Worm (Caenorhabditis elegans) whole organism, early embryonic: ENCODE data around the gene npr-3.

ENCODE experiments used
- B0310.2 ChIP-seq: sonication (generic microtip); optimal IDR thresholded peaks from 2 replicates; lab custom pipeline; 2016; ENCODE audit warnings: mild to moderate bottlenecking, missing genetic modification characterization, missing compliant biosample characterization
- F13C5.2 ChIP-seq: sonication (generic microtip); optimal IDR thresholded peaks from 2 replicates; lab custom pipeline; 2017; ENCODE audit warnings: mild to moderate bottlenecking, missing genetic modification characterization, inconsistent platforms, missing compliant biosample characterization
- aly-1 ChIP-seq: sonication (generic microtip); optimal IDR thresholded peaks from 2 replicates; lab custom pipeline; 2016; ENCODE audit warnings: missing genetic modification characterization, missing compliant biosample characterization
- ama-1 ChIP-seq: fragments of 150-350 bp; optimal IDR thresholded peaks from 2 replicates; lab custom pipeline; 2014
- ceh-13 ChIP-seq: fragments of 200-800 bp; sonication (Bioruptor generic); optimal IDR thresholded peaks from 2 replicates; lab custom pipeline; 2018; ENCODE audit warnings: mild to moderate bottlenecking, missing genetic modification characterization, missing compliant biosample characterization
- ceh-36 ChIP-seq: sonication (generic microtip); optimal IDR thresholded peaks from 2 replicates; lab custom pipeline; 2016; ENCODE audit warnings: missing genetic modification characterization, inconsistent platforms, missing compliant biosample characterization
- ets-7 ChIP-seq: sonication (generic microtip); optimal IDR thresholded peaks from 2 replicates; lab custom pipeline; 2016; ENCODE audit warnings: missing genotype, missing genetic modification characterization, missing compliant biosample characterization
- flt-1 ChIP-seq: fragments of 200-800 bp; sonication (Bioruptor generic); IDR thresholded peaks from 2 replicates; pipeline ENCODE4 v1.3.6; 2022; ENCODE audit warnings: missing genetic modification characterization, missing compliant biosample characterization
- hmbx-1 ChIP-seq: sonication (generic microtip); optimal IDR thresholded peaks from 2 replicates; lab custom pipeline; 2016; ENCODE audit warnings: mild to moderate bottlenecking, missing genetic modification characterization, missing compliant biosample characterization
- hmg-4 ChIP-seq: fragments of 200-800 bp; sonication (Bioruptor generic); optimal IDR thresholded peaks from 2 replicates; lab custom pipeline; 2018; ENCODE audit warnings: mild to moderate bottlenecking, missing genetic modification characterization, missing compliant biosample characterization
- hnd-1 ChIP-seq: sonication (generic microtip); optimal IDR thresholded peaks from 2 replicates; lab custom pipeline; 2016; ENCODE audit warnings: missing genetic modification characterization, missing compliant biosample characterization
- pes-1 ChIP-seq: fragments of 200-800 bp; sonication (Bioruptor generic); IDR thresholded peaks from 2 replicates; pipeline ENCODE4 v1.3.6; 2022; ENCODE audit warnings: missing genetic modification reagents, missing genetic modification characterization, missing compliant biosample characterization
- scrt-1 ChIP-seq: fragments of 200-800 bp; sonication (Bioruptor generic); IDR thresholded peaks from 2 replicates; pipeline ENCODE4 v1.3.6; 2022; ENCODE audit warnings: missing genetic modification characterization, missing compliant biosample characterization
- sea-1 ChIP-seq: fragments of 200-800 bp; sonication (Bioruptor generic); conservative IDR thresholded peaks from 2 replicates; pipeline ENCODE4 v1.3.6; 2022; ENCODE audit warnings: missing genetic modification characterization, missing compliant biosample characterization
- tbx-11 ChIP-seq: fragments of 200-800 bp; sonication (Bioruptor generic); IDR thresholded peaks from 2 replicates; pipeline ENCODE4 v1.3.6; 2022; ENCODE audit warnings: missing genetic modification characterization, missing compliant biosample characterization
- tbx-37 ChIP-seq: fragments of 200-800 bp; sonication (Bioruptor generic); conservative IDR thresholded peaks from 2 replicates; pipeline ENCODE4 v1.3.6; 2022; ENCODE audit warnings: missing genetic modification reagents, missing genetic modification characterization, missing compliant biosample characterization
- tra-4 ChIP-seq: sonication (generic microtip); optimal IDR thresholded peaks from 2 replicates; lab custom pipeline; 2017; ENCODE audit warnings: missing genetic modification characterization, missing compliant biosample characterization

Gene npr-3

ce11 chrIV:11431448-11431847 is 28.3 kb upstream of the npr-3 start:
- no peak for TF ChIP-seq aly-1
- TF ChIP-seq ceh-13, result no peak
- TF ChIP-seq hmg-4 (GFP tag; lab: Kevin White, UChicago), result no peak
- no peak for TF ChIP-seq tbx-11 (GFP tag; lab: Robert Waterston, UW)
- no peak for TF ChIP-seq hnd-1
- no peak for TF ChIP-seq ceh-36 (tag; lab: Kevin White, UChicago)
- no peak for TF ChIP-seq flt-1 (GFP tag; lab: Robert Waterston, UW)

ce11 chrIV:11433709-11434108 is 26.1 kb upstream of the npr-3 start:
- TF ChIP-seq tbx-37 (GFP tag; lab: Robert Waterston, UW), result no peak
- TF ChIP-seq ets-7 (tag; lab: Kevin White, UChicago), result no peak
- TF ChIP-seq ama-1, result no peak
- no peak for TF ChIP-seq hnd-1
- no peak for TF ChIP-seq aly-1
- TF ChIP-seq hmg-4 (GFP tag; lab: Kevin White, UChicago), result no peak
- no peak for TF ChIP-seq tbx-11 (GFP tag; lab: Robert Waterston, UW)
- TF ChIP-seq ceh-13, result no peak
- TF ChIP-seq flt-1 (GFP tag; lab: Robert Waterston, UW), result no peak
- TF ChIP-seq scrt-1 (GFP tag; lab: Robert Waterston, UW), result no peak
- no peak for TF ChIP-seq hmbx-1
- TF ChIP-seq F13C5.2 (tag; lab: Kevin White, UChicago), result no peak
- TF ChIP-seq ceh-36 (tag; lab: Kevin White, UChicago), result no peak
- no peak for TF ChIP-seq tra-4 (tag; lab: Kevin White, UChicago)
- no peak for TF ChIP-seq sea-1 (GFP tag; lab: Robert Waterston, UW)
- no peak for TF ChIP-seq B0310.2 (tag; lab: Kevin White, UChicago)
- no peak for TF ChIP-seq pes-1 (GFP tag; lab: Robert Waterston, UW)

- TF ChIP-seq hmg-4 (GFP tag; lab: Kevin White, UChicago), result no peak
- TF ChIP-seq scrt-1 (GFP tag; lab: Robert Waterston, UW), result no peak
- no peak for TF ChIP-seq hmbx-1
- TF ChIP-seq ets-7 (tag; lab: Kevin White, UChicago), result no peak
- no peak for TF ChIP-seq aly-1
- no peak for TF ChIP-seq pes-1 (GFP tag; lab: Robert Waterston, UW)
- TF ChIP-seq tra-4 (tag; lab: Kevin White, UChicago), result no peak
- no peak for TF ChIP-seq ama-1
- TF ChIP-seq B0310.2 (tag; lab: Kevin White, UChicago), result no peak
- TF ChIP-seq ceh-36 (tag; lab: Kevin White, UChicago), result no peak
- TF ChIP-seq F13C5.2 (tag; lab: Kevin White, UChicago), result no peak
- TF ChIP-seq tbx-37 (GFP tag; lab: Robert Waterston, UW), result no peak
- no peak for TF ChIP-seq sea-1 (GFP tag; lab: Robert Waterston, UW)
- no peak for TF ChIP-seq flt-1 (GFP tag; lab: Robert Waterston, UW)
- TF ChIP-seq tbx-11 (GFP tag; lab: Robert Waterston, UW), result no peak
- TF ChIP-seq hnd-1, result no peak
- TF ChIP-seq ceh-13, result no peak
Measured at ce11 chrIV:11434575-11434974, 25.2 kb upstream of the npr-3 start.

ce11 chrIV:11435761-11436160 is 24.0 kb upstream of the npr-3 start:
- no peak for TF ChIP-seq F13C5.2 (tag; lab: Kevin White, UChicago)

ce11 chrIV:11438255-11438654 is 21.5 kb upstream of the npr-3 start:
- TF ChIP-seq tbx-37 (GFP tag; lab: Robert Waterston, UW), result no peak
- no peak for TF ChIP-seq hnd-1
- no peak for TF ChIP-seq tbx-11 (GFP tag; lab: Robert Waterston, UW)
- no peak for TF ChIP-seq B0310.2 (tag; lab: Kevin White, UChicago)
- TF ChIP-seq ets-7 (tag; lab: Kevin White, UChicago), result no peak
- no peak for TF ChIP-seq scrt-1 (GFP tag; lab: Robert Waterston, UW)
- no peak for TF ChIP-seq sea-1 (GFP tag; lab: Robert Waterston, UW)
- TF ChIP-seq ama-1, result no peak
- TF ChIP-seq tra-4 (tag; lab: Kevin White, UChicago), result no peak
- no peak for TF ChIP-seq aly-1
- no peak for TF ChIP-seq flt-1 (GFP tag; lab: Robert Waterston, UW)
- no peak for TF ChIP-seq ceh-13

- TF ChIP-seq flt-1 (GFP tag; lab: Robert Waterston, UW), result no peak
- no peak for TF ChIP-seq hnd-1
- TF ChIP-seq hmg-4 (GFP tag; lab: Kevin White, UChicago), result no peak
- no peak for TF ChIP-seq F13C5.2 (tag; lab: Kevin White, UChicago)
- no peak for TF ChIP-seq aly-1
- no peak for TF ChIP-seq tra-4 (tag; lab: Kevin White, UChicago)
- TF ChIP-seq ceh-13, result no peak
- TF ChIP-seq ceh-36 (tag; lab: Kevin White, UChicago), result no peak
- no peak for TF ChIP-seq tbx-11 (GFP tag; lab: Robert Waterston, UW)
- no peak for TF ChIP-seq pes-1 (GFP tag; lab: Robert Waterston, UW)
- TF ChIP-seq B0310.2 (tag; lab: Kevin White, UChicago), result no peak
- no peak for TF ChIP-seq tbx-37 (GFP tag; lab: Robert Waterston, UW)
- TF ChIP-seq sea-1 (GFP tag; lab: Robert Waterston, UW), result no peak
- no peak for TF ChIP-seq scrt-1 (GFP tag; lab: Robert Waterston, UW)
Measured at ce11 chrIV:11452928-11453327, 6.9 kb upstream of the npr-3 start.

- TF ChIP-seq hmbx-1, result no peak
- no peak for TF ChIP-seq hmg-4 (GFP tag; lab: Kevin White, UChicago)
- TF ChIP-seq sea-1 (GFP tag; lab: Robert Waterston, UW), result no peak
- no peak for TF ChIP-seq pes-1 (GFP tag; lab: Robert Waterston, UW)
- no peak for TF ChIP-seq flt-1 (GFP tag; lab: Robert Waterston, UW)
- no peak for TF ChIP-seq tbx-11 (GFP tag; lab: Robert Waterston, UW)
- no peak for TF ChIP-seq tbx-37 (GFP tag; lab: Robert Waterston, UW)
- no peak for TF ChIP-seq ets-7 (tag; lab: Kevin White, UChicago)
- no peak for TF ChIP-seq B0310.2 (tag; lab: Kevin White, UChicago)
- no peak for TF ChIP-seq ama-1
- no peak for TF ChIP-seq F13C5.2 (tag; lab: Kevin White, UChicago)
- TF ChIP-seq ceh-13, result no peak
- no peak for TF ChIP-seq hnd-1
- no peak for TF ChIP-seq ceh-36 (tag; lab: Kevin White, UChicago)
- no peak for TF ChIP-seq aly-1
- no peak for TF ChIP-seq scrt-1 (GFP tag; lab: Robert Waterston, UW)
- TF ChIP-seq tra-4 (tag; lab: Kevin White, UChicago), result no peak
Measured at ce11 chrIV:11455824-11456223, 4.0 kb upstream of the npr-3 start.
